Worm (Caenorhabditis elegans) whole organism, L3 larva: ENCODE data around the gene K08H2.7.

Experiments used
- nhr-28 ChIP-seq: fragments of 150-350 bp; optimal IDR thresholded peaks from 2 replicates; lab custom pipeline; 2014; ENCODE audit warnings: missing biosample characterization, missing genetic modification characterization
- zag-1 ChIP-seq: fragments of 150-350 bp; optimal IDR thresholded peaks from 2 replicates; lab custom pipeline; 2014; ENCODE audit warnings: missing biosample characterization, missing genetic modification characterization

- TF ChIP-seq zag-1 (no peak), nhr-28 (no peak)
Observed at ce11 chrX:13250163-13250562, 1.9 kb upstream of the K08H2.7 start.
